Fruit fly (Drosophila melanogaster) whole organism, prepupa: ENCODE data around the gene tplus3a.

Experiments
- CG34406 ChIP-seq: fragments of 200-800 bp; sonication (Bioruptor generic); optimal IDR thresholded peaks from 3 replicates; lab custom pipeline; 2016; ENCODE audit warnings: missing biosample characterization, missing genetic modification characterization
- CG4318 ChIP-seq: fragments of 200-800 bp; sonication (Bioruptor generic); optimal IDR thresholded peaks from 3 replicates; lab custom pipeline; 2017; ENCODE audit warnings: missing biosample characterization, mild to moderate bottlenecking, missing genetic modification characterization
- CG6276 ChIP-seq: fragments of 200-800 bp; sonication (Bioruptor generic); optimal IDR thresholded peaks from 2 replicates; lab custom pipeline; 2017; ENCODE audit warnings: missing biosample characterization, mild to moderate bottlenecking, missing genetic modification characterization
- CG6854 ChIP-seq: fragments of 200-800 bp; sonication (Bioruptor generic); optimal IDR thresholded peaks from 2 replicates; lab custom pipeline; 2017; ENCODE audit warnings: missing biosample characterization, mild to moderate bottlenecking, missing genetic modification characterization
- CG7368 ChIP-seq: fragments of 200-800 bp; sonication (Bioruptor generic); optimal IDR thresholded peaks from 3 replicates; lab custom pipeline; 2016; ENCODE audit warnings: missing biosample characterization, missing genetic modification characterization
- Eip78C ChIP-seq: fragments of 200-800 bp; sonication (Bioruptor generic); peaks from one replicate; lab custom pipeline; 2016; ENCODE audit warnings: missing biosample characterization, missing genetic modification characterization
- Ets21C ChIP-seq: fragments of 200-800 bp; sonication (Bioruptor generic); optimal IDR thresholded peaks from 3 replicates; lab custom pipeline; 2016; ENCODE audit warnings: missing biosample characterization, missing genetic modification characterization
- Hr4 ChIP-seq: fragments of 200-800 bp; sonication (Bioruptor generic); optimal IDR thresholded peaks from 3 replicates; lab custom pipeline; 2016; ENCODE audit warnings: missing biosample characterization, missing genetic modification characterization
- fd85E ChIP-seq: fragments of 200-800 bp; sonication (Bioruptor generic); optimal IDR thresholded peaks from 3 replicates; lab custom pipeline; 2016; ENCODE audit warnings: missing biosample characterization, missing genetic modification characterization
- ss ChIP-seq, 2 experiments: fragments of 200-800 bp; sonication (Bioruptor generic); optimal IDR thresholded peaks; 2 replicates in 1 of 2; 3 replicates in 1 of 2; lab custom pipeline; 2017 to 2018; ENCODE audit warnings: mild to moderate bottlenecking in 2 of 2, missing biosample characterization in 2 of 2, missing genetic modification characterization in 2 of 2, moderate library complexity in 1 of 2
- topi ChIP-seq: fragments of 200-800 bp; sonication (Bioruptor generic); optimal IDR thresholded peaks from 3 replicates; lab custom pipeline; 2016; ENCODE audit warnings: missing biosample characterization, missing genetic modification characterization

dm6 chr2L:22043777-22044176 is 27.2 kb upstream of the tplus3a start, which contains the start of gene CG31601:
- TF ChIP-seq CG34406 (GFP tag; lab: Kevin White, UChicago): no peak
- no peak for TF ChIP-seq Ets21C (GFP tag; lab: Kevin White, UChicago)
- TF ChIP-seq CG6854: no peak
- TF ChIP-seq CG4318 (GFP tag; lab: Kevin White, UChicago): no peak
- TF ChIP-seq topi: no peak
- TF ChIP-seq Eip78C (GFP tag; lab: Kevin White, UChicago): no peak
- no peak for TF ChIP-seq fd85E (GFP tag; lab: Kevin White, UChicago)
- no peak for TF ChIP-seq CG7368
- no peak for TF ChIP-seq CG6276 (GFP tag; lab: Kevin White, UChicago)
- no peak for TF ChIP-seq Hr4 (GFP tag; lab: Kevin White, UChicago)
- no peak for TF ChIP-seq ss (GFP tag; optimal IDR thresholded peaks at IDR 0.05; lab: Kevin White, UChicago)
